Worm (Caenorhabditis elegans) whole organism, late embryonic: ENCODE measurements around the gene C08E3.14.

Experiments used
- C08G9.2 ChIP-seq: sonication (generic microtip); optimal IDR thresholded peaks from 2 replicates; lab custom pipeline; 2016; ENCODE audit warnings: mild to moderate bottlenecking, missing genetic modification characterization, moderate library complexity, missing compliant biosample characterization
- K02D7.2 ChIP-seq: sonication (generic microtip); optimal IDR thresholded peaks from 2 replicates; lab custom pipeline; 2017; ENCODE audit warnings: mild to moderate bottlenecking, missing genetic modification characterization, missing compliant biosample characterization
- T23F11.4 ChIP-seq: fragments of 200-800 bp; sonication (Bioruptor generic); optimal IDR thresholded peaks from 2 replicates; lab custom pipeline; 2018; ENCODE audit warnings: mild to moderate bottlenecking, missing genetic modification characterization, missing compliant biosample characterization
- Y22D7AL.16 ChIP-seq: sonication (generic microtip); optimal IDR thresholded peaks from 2 replicates; lab custom pipeline; 2016; ENCODE audit warnings: missing genetic modification characterization, missing compliant biosample characterization
- ceh-19 ChIP-seq: fragments of 200-800 bp; sonication (Bioruptor generic); optimal IDR thresholded peaks from 2 replicates; lab custom pipeline; 2018; ENCODE audit warnings: mild to moderate bottlenecking, missing genetic modification characterization, missing compliant biosample characterization
- ceh-2 ChIP-seq: sonication (generic microtip); optimal IDR thresholded peaks from 2 replicates; lab custom pipeline; 2016; ENCODE audit warnings: missing genotype, missing genetic modification characterization, missing compliant biosample characterization
- ceh-30 ChIP-seq: fragments of 150-350 bp; optimal IDR thresholded peaks from 2 replicates; lab custom pipeline; 2014; ENCODE audit warnings: missing biosample characterization, missing genetic modification characterization
- ceh-6 ChIP-seq: fragments of 200-800 bp; sonication (Bioruptor generic); optimal IDR thresholded peaks from 2 replicates; lab custom pipeline; 2018; ENCODE audit warnings: mild to moderate bottlenecking, missing genetic modification characterization, missing compliant biosample characterization
- che-1 ChIP-seq: sonication (generic microtip); optimal IDR thresholded peaks from 2 replicates; lab custom pipeline; 2016; ENCODE audit warnings: mild to moderate bottlenecking, missing genetic modification characterization, missing compliant biosample characterization
- dmd-4 ChIP-seq: sonication (generic microtip); optimal IDR thresholded peaks from 2 replicates; lab custom pipeline; 2016; ENCODE audit warnings: borderline replicate concordance, missing genetic modification characterization, missing compliant biosample characterization
- dve-1 ChIP-seq: sonication (generic microtip); optimal IDR thresholded peaks from 2 replicates; lab custom pipeline; 2017; ENCODE audit warnings: antibody characterized with exemption, mild to moderate bottlenecking, missing genetic modification characterization, missing compliant biosample characterization
- elt-4 ChIP-seq: sonication (generic microtip); optimal IDR thresholded peaks from 2 replicates; lab custom pipeline; 2016; ENCODE audit warnings: missing genetic modification characterization, missing compliant biosample characterization
- fkh-10 ChIP-seq: fragments of 150-350 bp; optimal IDR thresholded peaks from 2 replicates; lab custom pipeline; 2014; ENCODE audit warnings: missing biosample characterization, missing genetic modification reagents, missing genetic modification characterization
- fkh-6 ChIP-seq: sonication (generic microtip); optimal IDR thresholded peaks from 2 replicates; lab custom pipeline; 2016; ENCODE audit warnings: missing genetic modification characterization, missing compliant biosample characterization
- hlh-15 ChIP-seq: sonication (generic microtip); optimal IDR thresholded peaks from 2 replicates; lab custom pipeline; 2016; ENCODE audit warnings: missing genetic modification characterization, missing compliant biosample characterization
- hlh-6 ChIP-seq: sonication (generic microtip); optimal IDR thresholded peaks from 2 replicates; lab custom pipeline; 2016; ENCODE audit warnings: missing genotype, missing genetic modification characterization, missing compliant biosample characterization
- lim-6 ChIP-seq: sonication (generic microtip); optimal IDR thresholded peaks from 2 replicates; lab custom pipeline; 2016; ENCODE audit warnings: missing genetic modification characterization, missing compliant biosample characterization
- lin-11 ChIP-seq: fragments of 200-800 bp; sonication (Bioruptor generic); optimal IDR thresholded peaks from 2 replicates; lab custom pipeline; 2018; ENCODE audit warnings: mild to moderate bottlenecking, missing genetic modification characterization, missing compliant biosample characterization
- madf-2 ChIP-seq: sonication (generic microtip); optimal IDR thresholded peaks from 2 replicates; lab custom pipeline; 2017; ENCODE audit warnings: missing genetic modification characterization, missing compliant biosample characterization
- mec-3 ChIP-seq: sonication (generic microtip); optimal IDR thresholded peaks from 2 replicates; lab custom pipeline; 2016; ENCODE audit warnings: borderline replicate concordance, missing genetic modification characterization, missing compliant biosample characterization
- nhr-11 ChIP-seq: fragments of 150-350 bp; optimal IDR thresholded peaks from 2 replicates; lab custom pipeline; 2014; ENCODE audit warnings: missing biosample characterization, missing genetic modification characterization
- nhr-232 ChIP-seq: sonication (generic microtip); optimal IDR thresholded peaks from 2 replicates; lab custom pipeline; 2016; ENCODE audit warnings: missing genetic modification characterization, missing compliant biosample characterization
- odd-2 ChIP-seq: sonication (generic microtip); optimal IDR thresholded peaks from 2 replicates; lab custom pipeline; 2017; ENCODE audit warnings: antibody characterized with exemption, mild to moderate bottlenecking, missing genetic modification characterization, missing compliant biosample characterization
- pag-3 ChIP-seq: sonication (generic microtip); optimal IDR thresholded peaks from 2 replicates; lab custom pipeline; 2016; ENCODE audit warnings: missing compliant biosample characterization, missing genetic modification characterization, borderline replicate concordance
- pax-1 ChIP-seq: fragments of 150-350 bp; optimal IDR thresholded peaks from 2 replicates; lab custom pipeline; 2014; ENCODE audit warnings: missing biosample characterization, missing genetic modification characterization
- pha-2 ChIP-seq: sonication (generic microtip); optimal IDR thresholded peaks from 2 replicates; lab custom pipeline; 2017; ENCODE audit warnings: mild to moderate bottlenecking, missing genetic modification characterization, missing compliant biosample characterization
- pha-4 ChIP-seq: fragments of 150-350 bp; optimal IDR thresholded peaks from 2 replicates; lab custom pipeline; 2018; ENCODE audit warnings: missing biosample characterization, missing genetic modification reagents, missing genetic modification characterization
- pqm-1 ChIP-seq: sonication (generic microtip); optimal IDR thresholded peaks from 2 replicates; lab custom pipeline; 2016; ENCODE audit warnings: missing genetic modification characterization, missing compliant biosample characterization
- pros-1 ChIP-seq: fragments of 150-350 bp; optimal IDR thresholded peaks from 2 replicates; lab custom pipeline; 2014; ENCODE audit warnings: missing biosample characterization, missing genetic modification reagents, missing genetic modification characterization
- sdc-2 ChIP-seq: sonication (generic microtip); optimal IDR thresholded peaks from 2 replicates; lab custom pipeline; 2016; ENCODE audit warnings: missing genotype, missing genetic modification characterization, missing compliant biosample characterization
- tbx-2 ChIP-seq: sonication (generic microtip); optimal IDR thresholded peaks from 2 replicates; lab custom pipeline; 2016; ENCODE audit warnings: missing genetic modification characterization, missing compliant biosample characterization
- tbx-7 ChIP-seq: sonication (generic microtip); optimal IDR thresholded peaks from 2 replicates; lab custom pipeline; 2016; ENCODE audit warnings: missing genotype, missing genetic modification characterization, missing compliant biosample characterization
- ttx-3 ChIP-seq: sonication (generic microtip); optimal IDR thresholded peaks from 2 replicates; lab custom pipeline; 2016; ENCODE audit warnings: missing genetic modification reagents, missing genetic modification characterization, missing compliant biosample characterization
- unc-3 ChIP-seq, 2 experiments: fragments of 200-800 bp in 1 of 2; sonication (Bioruptor generic) in 1 of 2; sonication (generic microtip) in 1 of 2; conservative IDR thresholded peaks in 1 of 2; optimal IDR thresholded peaks in 1 of 2; 2 replicates each; pipeline versions ENCODE4 v1.3.6 to Lab custom; 2016 to 2022; ENCODE audit warnings: missing compliant biosample characterization in 2 of 2, missing genetic modification characterization in 2 of 2, missing genetic modification reagents in 1 of 2
- unc-55 ChIP-seq: sonication (generic microtip); optimal IDR thresholded peaks from 2 replicates; lab custom pipeline; 2017; ENCODE audit warnings: missing biosample characterization, missing genetic modification reagents, missing genetic modification characterization
- unc-86 ChIP-seq: sonication (generic microtip); optimal IDR thresholded peaks from 2 replicates; lab custom pipeline; 2016; ENCODE audit warnings: missing genetic modification characterization, missing compliant biosample characterization
- zip-5 ChIP-seq: sonication (generic microtip); optimal IDR thresholded peaks from 2 replicates; lab custom pipeline; 2016; ENCODE audit warnings: missing genetic modification characterization, missing compliant biosample characterization

The C08E3.14 gene

ce11 chrII:1597101-1598088 lies 28.4 kb upstream of the C08E3.14 start, which contains the start of gene bath-46:
Gene bath-46, plus strand, starts transcription at chrII:1597906.
- TF ChIP-seq madf-2 (tag; lab: Kevin White, UChicago) (no peak), Y22D7AL.16 (tag; lab: Kevin White, UChicago) (no peak), sdc-2 (tag; lab: Kevin White, UChicago) (no peak), hlh-6 (no peak), tbx-7 (tag; lab: Kevin White, UChicago) (no peak), nhr-11 (tag; lab: Kevin White, UChicago) (no peak), T23F11.4 (GFP tag; lab: Kevin White, UChicago) (no peak), unc-55 (GFP tag; lab: Kevin White, UChicago) (no peak), unc-86 (tag; lab: Kevin White, UChicago) (no peak), pha-2 (tag; lab: Kevin White, UChicago) (no peak), pha-4 (tag; lab: Kevin White, UChicago) (no peak)

ce11 chrII:1600661-1601060 lies 25.1 kb upstream of the C08E3.14 start, which contains the start of gene bath-26:
Gene bath-26, minus strand, starts transcription at chrII:1600761.
- TF ChIP-seq unc-3 (GFP tag; conservative IDR thresholded peaks at IDR 0.05; lab: Robert Waterston, UW) (no peak), unc-3 (tag; optimal IDR thresholded peaks at IDR 0.05; lab: Kevin White, UChicago) (no peak), C08G9.2 (tag; lab: Kevin White, UChicago) (no peak), madf-2 (tag; lab: Kevin White, UChicago) (no peak), pax-1 (no peak), ttx-3 (tag; lab: Kevin White, UChicago) (no peak), unc-86 (tag; lab: Kevin White, UChicago) (no peak), odd-2 (tag; lab: Kevin White, UChicago) (no peak), che-1 (tag; lab: Kevin White, UChicago) (no peak), fkh-6 (tag; lab: Kevin White, UChicago) (no peak), nhr-11 (tag; lab: Kevin White, UChicago) (no peak), mec-3 (tag; lab: Kevin White, UChicago) (no peak), dve-1 (no peak), nhr-232 (tag; lab: Kevin White, UChicago) (no peak), elt-4 (tag; lab: Kevin White, UChicago) (no peak)

- TF ChIP-seq hlh-15 (no peak), lin-11 (tag; lab: Kevin White, UChicago) (no peak), dmd-4 (no peak), ceh-19 (GFP tag; lab: Kevin White, UChicago) (no peak), pros-1 (no peak), K02D7.2 (tag; lab: Kevin White, UChicago) (no peak), pag-3 (tag; lab: Kevin White, UChicago) (no peak), lim-6 (tag; lab: Kevin White, UChicago) (no peak), pqm-1 (tag; lab: Kevin White, UChicago) (no peak), fkh-10 (GFP tag; lab: Kevin White, UChicago) (no peak), ceh-6 (GFP tag; lab: Kevin White, UChicago) (no peak), nhr-232 (tag; lab: Kevin White, UChicago) (no peak), odd-2 (tag; lab: Kevin White, UChicago) (no peak), zip-5 (tag; lab: Kevin White, UChicago) (no peak), ceh-2 (tag; lab: Kevin White, UChicago) (no peak), tbx-2 (tag; lab: Kevin White, UChicago) (no peak), ceh-30 (no peak), unc-3 (GFP tag; conservative IDR thresholded peaks at IDR 0.05; lab: Robert Waterston, UW) (no peak), unc-3 (tag; optimal IDR thresholded peaks at IDR 0.05; lab: Kevin White, UChicago) (no peak), sdc-2 (tag; lab: Kevin White, UChicago) (no peak)
These were observed 24.3 kb upstream of the C08E3.14 start, which contains the start of gene bath-47 for ce11 chrII:1601507-1601906. Gene bath-47, plus strand, starts transcription at chrII:1601811.
